Worm (Caenorhabditis elegans): Measurements from ENCODE around the gene F55G11.8.

Gene F55G11.8

DNA sequence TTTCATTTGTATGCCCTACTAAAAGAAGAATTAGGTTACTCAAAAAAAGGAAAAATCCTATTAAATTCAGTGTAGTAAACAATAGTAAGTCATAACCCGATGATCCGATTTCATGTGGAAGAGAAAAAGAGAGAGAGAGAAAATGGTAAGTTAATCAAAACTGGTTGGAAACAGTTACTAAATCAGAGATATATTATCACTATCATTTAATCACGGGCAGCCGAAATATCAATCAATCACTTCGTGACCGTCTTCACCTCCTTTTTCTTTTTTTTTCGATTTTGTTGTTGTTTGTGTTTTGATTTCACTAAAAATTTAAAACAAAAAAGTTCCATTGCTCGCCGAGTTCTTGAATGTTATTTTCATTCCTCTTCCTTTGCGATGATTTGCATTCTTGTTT lies 35.0 kb downstream of the F55G11.8 start:
- TF ChIP-seq nhr-28 (tag; optimal IDR thresholded peaks at IDR 0.05) (peak; percentile 27), madf-5 (GFP tag; IDR thresholded peaks at IDR 0.05) (no peak), hlh-30 (tag; optimal IDR thresholded peaks at IDR 0.05; ENCODE audit: insufficient read depth) (peak; percentile 48)

DNA sequence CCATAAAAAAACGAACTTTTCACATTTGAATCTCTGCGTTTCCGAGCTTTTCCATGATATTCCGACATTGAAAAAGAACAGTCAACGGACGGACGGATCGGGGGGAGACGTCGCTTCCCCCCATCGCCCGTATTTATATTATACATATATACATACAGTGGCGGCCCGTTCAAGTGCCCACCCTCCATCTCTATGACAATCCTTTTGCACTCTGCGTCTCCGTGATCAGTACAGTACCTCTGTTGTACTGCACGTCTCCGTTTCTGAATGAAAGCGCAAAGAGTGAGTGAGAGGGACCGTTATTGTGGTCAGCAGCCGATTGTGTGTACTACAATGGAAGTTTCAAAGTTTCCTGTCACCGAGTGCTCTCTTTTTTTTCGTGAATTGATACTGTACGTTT lies 36.5 kb downstream of the F55G11.8 start:
- TF ChIP-seq hlh-11 (tag; optimal IDR thresholded peaks at IDR 0.05) (peak; percentile 17), mes-2 (tag; optimal IDR thresholded peaks at IDR 0.05; ENCODE audit: poor library complexity, severe bottlenecking) (peak; percentile 42), T26A8.4 (GFP tag; IDR thresholded peaks at IDR 0.05) (no peak)

DNA sequence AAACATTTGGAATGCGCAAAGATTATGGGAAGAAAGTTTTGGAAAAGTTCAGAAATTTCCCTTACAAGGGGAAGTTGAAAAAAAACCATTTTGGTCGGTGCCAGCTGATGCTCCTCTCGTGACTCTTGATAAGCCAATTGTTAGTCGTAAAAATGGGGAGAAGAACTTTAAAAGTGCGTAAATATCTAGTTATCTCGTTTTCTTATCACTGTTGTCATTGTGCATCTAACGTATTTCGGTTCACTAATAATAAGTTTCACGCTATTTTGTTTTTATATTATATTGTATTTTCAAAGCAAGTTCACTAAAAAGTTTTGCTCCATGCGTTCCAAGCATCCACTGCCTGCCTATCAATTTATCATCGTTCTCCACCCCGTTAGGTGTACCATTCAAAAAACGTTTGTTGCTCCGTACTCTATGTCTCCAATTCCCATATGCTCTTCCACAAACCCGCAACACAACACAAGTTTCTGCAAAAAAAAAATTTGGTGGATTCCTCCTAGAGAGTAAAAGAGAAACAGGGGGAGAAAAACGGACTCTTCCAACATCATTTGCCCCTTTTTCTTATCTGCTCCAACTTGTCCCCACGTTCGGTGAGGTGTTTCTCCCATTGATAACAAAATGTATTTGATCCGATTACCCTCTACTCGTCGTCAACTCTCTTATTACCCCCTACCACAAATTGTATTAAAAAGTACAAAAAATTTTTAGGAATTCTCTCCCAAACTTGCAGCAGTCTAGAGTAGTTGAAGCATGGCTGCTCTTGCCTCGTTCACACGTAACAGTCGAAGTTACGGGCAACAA lies 46.0 kb downstream of the F55G11.8 start, which contains the start of gene mbk-2:
TSS of gene mbk-2 (plus strand) at position 754 of the 804 bp plus-strand sequence.
- TF ChIP-seq hlh-30 (tag; optimal IDR thresholded peaks at IDR 0.05; ENCODE audit: insufficient read depth) (peak; percentile 9), dve-1 (tag; optimal IDR thresholded peaks at IDR 0.05; ENCODE audit: insufficient read depth) (peak; percentile 58), ceh-82 (tag; optimal IDR thresholded peaks at IDR 0.05) (no peak), nhr-28 (tag; optimal IDR thresholded peaks at IDR 0.05) (peak; percentile 45), F10B5.3 (tag; optimal IDR thresholded peaks at IDR 0.05) (no peak), pqm-1 (tag; optimal IDR thresholded peaks at IDR 0.05) (peak; percentile 38), php-3 (GFP tag; IDR thresholded peaks at IDR 0.05) (peak; percentile 72), daf-12 (tag; optimal IDR thresholded peaks at IDR 0.05) (no peak), dmd-6 (GFP tag; IDR thresholded peaks at IDR 0.05) (peak; percentile 7; the same call in 1 of the 2 replicates), daf-16 (GFP tag; optimal IDR thresholded peaks at IDR 0.05) (no peak), daf-16 (tag; optimal IDR thresholded peaks at IDR 0.05) (peak; percentile 76), aha-1 (tag) (peak; percentile 58), hlh-11 (tag; optimal IDR thresholded peaks at IDR 0.05) (peak; percentile 58), cey-2 (tag; optimal IDR thresholded peaks at IDR 0.05; ENCODE audit: borderline replicate concordance, insufficient read depth) (no peak), nhr-6 (tag; optimal IDR thresholded peaks at IDR 0.05) (no peak)

- TF ChIP-seq nhr-77 (tag; optimal IDR thresholded peaks at IDR 0.05) (no peak), lin-38 (GFP tag; IDR thresholded peaks at IDR 0.05) (no peak), daf-12 (tag; optimal IDR thresholded peaks at IDR 0.05) (no peak), hlh-11 (tag; optimal IDR thresholded peaks at IDR 0.05) (no peak), lin-13 (GFP tag; optimal IDR thresholded peaks at IDR 0.05) (no peak), snpc-1.2 (GFP tag; IDR thresholded peaks at IDR 0.05) (no peak), Y75B8A.6 (GFP tag; IDR thresholded peaks at IDR 0.05) (no peak), mes-2 (tag; optimal IDR thresholded peaks at IDR 0.05; ENCODE audit: poor library complexity, severe bottlenecking) (no peak)
These were observed 46.9 kb downstream of the F55G11.8 start for ce11 chrIV:13009507-13009906.

DNA sequence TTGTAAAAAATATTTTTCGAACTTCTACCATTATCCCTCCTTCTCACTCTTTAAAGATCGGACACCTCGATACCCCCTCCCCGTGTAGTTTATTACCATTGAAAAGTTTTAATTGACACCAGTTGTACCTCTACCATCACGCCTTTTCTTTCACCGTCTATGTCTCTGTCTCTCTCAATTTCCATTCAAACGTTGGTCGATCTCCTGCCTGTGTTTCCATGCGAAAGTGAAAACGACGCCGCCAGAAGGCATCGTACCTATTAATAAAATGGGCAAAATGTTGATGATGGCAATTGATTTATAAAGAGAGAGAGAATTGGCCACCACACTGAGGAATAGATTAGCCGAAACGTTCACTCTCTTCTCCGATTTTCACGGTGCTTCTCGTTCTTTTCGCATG lies 50.6 kb downstream of the F55G11.8 start:
- TF ChIP-seq F10B5.3 (tag; optimal IDR thresholded peaks at IDR 0.05) = no peak
- TF ChIP-seq mxl-3 (GFP tag; optimal IDR thresholded peaks at IDR 0.05) = peak; percentile 1
- peak; percentile 19 for TF ChIP-seq dve-1 (tag; optimal IDR thresholded peaks at IDR 0.05; ENCODE audit: insufficient read depth)
- peak; percentile 19 for TF ChIP-seq hlh-11 (tag; optimal IDR thresholded peaks at IDR 0.05)
- peak; percentile 20 for TF ChIP-seq mes-2 (tag; optimal IDR thresholded peaks at IDR 0.05; ENCODE audit: poor library complexity, severe bottlenecking)
- TF ChIP-seq mdl-1 (tag; optimal IDR thresholded peaks at IDR 0.05) = peak in 1 of 2 experiments; percentile 17
- TF ChIP-seq aha-1 (tag) = peak; percentile 36
- peak; percentile 35 for TF ChIP-seq nhr-28 (tag; optimal IDR thresholded peaks at IDR 0.05)
- TF ChIP-seq jun-1 (tag; optimal IDR thresholded peaks at IDR 0.05) = no peak
- TF ChIP-seq hlh-30 (tag; optimal IDR thresholded peaks at IDR 0.05; ENCODE audit: insufficient read depth) = peak; percentile 56
- peak; percentile 24 for TF ChIP-seq mep-1 (tag; optimal IDR thresholded peaks at IDR 0.05)
- no peak for TF ChIP-seq Y48G9A.11 (GFP tag; IDR thresholded peaks at IDR 0.05)
- TF ChIP-seq nhr-25 (tag; optimal IDR thresholded peaks at IDR 0.05; ENCODE audit: borderline replicate concordance, insufficient read depth) = peak; percentile 6

All from whole organism, L4 larva.